Fruit fly (Drosophila melanogaster): ENCODE data around the gene Ance.

Ance gene

dm6 chr2L:13957239-13957638, 51.8 kb downstream of the Ance start, which contains the start of gene NimA:
Gene NimA, plus strand, starts transcription at chr2L:13957539.
- TF ChIP-seq lola (GFP tag; optimal IDR thresholded peaks at IDR 0.05), result no peak
- no peak for TF ChIP-seq h (GFP tag; optimal IDR thresholded peaks at IDR 0.05)
- no peak for TF ChIP-seq Hnf4 (GFP tag; optimal IDR thresholded peaks at IDR 0.05)
- TF ChIP-seq Dfd (GFP tag; optimal IDR thresholded peaks at IDR 0.05), result no peak
- TF ChIP-seq br (GFP tag; optimal IDR thresholded peaks at IDR 0.05), result no peak

All from whole organism, wandering third instar larva.